Worm (Caenorhabditis elegans): ENCODE results near the gene C09G5.14.

DNA sequence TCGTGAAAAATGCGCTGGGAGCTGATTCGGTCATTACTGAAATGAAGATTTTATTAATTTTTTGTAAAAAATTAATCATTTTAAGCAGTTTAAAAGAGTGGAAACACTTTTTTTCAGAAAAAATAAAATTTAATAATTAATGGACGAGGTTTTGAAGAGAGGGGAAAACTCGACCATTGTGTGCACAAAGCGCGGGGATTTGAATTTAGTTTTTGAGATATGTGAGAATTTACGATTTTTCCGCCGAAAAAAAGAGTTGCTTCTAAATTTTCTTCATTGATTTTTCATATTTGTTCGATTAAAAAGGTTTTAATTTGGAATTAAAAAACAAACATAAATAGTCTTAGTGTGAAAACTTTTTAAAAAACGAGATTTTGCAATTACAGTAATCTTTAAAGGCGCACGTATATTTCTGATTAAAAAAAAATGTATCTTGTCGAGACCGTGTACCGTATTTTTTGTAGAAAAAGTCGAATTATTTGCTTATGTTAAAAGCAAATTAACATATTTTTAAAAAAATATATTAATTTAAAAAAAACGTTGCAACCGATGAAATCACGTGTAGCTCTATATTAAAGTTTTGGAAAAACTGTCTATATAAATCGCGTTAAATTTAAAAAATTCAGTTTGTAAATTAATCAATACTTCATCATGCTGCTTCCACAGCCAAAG, 8.6 kb downstream of the C09G5.14 start, which contains the start of the genes dph-2 and C09G5.7:
- TF ChIP-seq elt-3 (tag; optimal IDR thresholded peaks at IDR 0.05) (no peak), nhr-237 (tag; optimal IDR thresholded peaks at IDR 0.05) (no peak), F13H6.1 (tag; optimal IDR thresholded peaks at IDR 0.05) (no peak), unc-39 (tag; optimal IDR thresholded peaks at IDR 0.05) (no peak), blmp-1 (tag; optimal IDR thresholded peaks at IDR 0.05; ENCODE audit: insufficient read depth) (no peak), nhr-23 (tag; optimal IDR thresholded peaks at IDR 0.05) (no peak), zag-1 (tag; optimal IDR thresholded peaks at IDR 0.05) (no peak), R02D3.7 (tag; optimal IDR thresholded peaks at IDR 0.05) (no peak), ztf-11 (tag; optimal IDR thresholded peaks at IDR 0.05) (no peak)

All from whole organism, L2 larva.